Worm (Caenorhabditis elegans) whole organism, late embryonic: ENCODE measurements around the gene bpnt-1.

Experiments
- C08G9.2 ChIP-seq: sonication (generic microtip); optimal IDR thresholded peaks from 2 replicates; lab custom pipeline; 2016; ENCODE audit warnings: mild to moderate bottlenecking, missing genetic modification characterization, moderate library complexity, missing compliant biosample characterization
- K02D7.2 ChIP-seq: sonication (generic microtip); optimal IDR thresholded peaks from 2 replicates; lab custom pipeline; 2017; ENCODE audit warnings: mild to moderate bottlenecking, missing genetic modification characterization, missing compliant biosample characterization
- K09A11.1 ChIP-seq: sonication (generic microtip); optimal IDR thresholded peaks from 2 replicates; lab custom pipeline; 2017; ENCODE audit warnings: antibody characterized with exemption, mild to moderate bottlenecking, missing genetic modification characterization, missing compliant biosample characterization; ENCODE audit not compliant: insufficient read depth
- T23F11.4 ChIP-seq: fragments of 200-800 bp; sonication (Bioruptor generic); optimal IDR thresholded peaks from 2 replicates; lab custom pipeline; 2018; ENCODE audit warnings: mild to moderate bottlenecking, missing genetic modification characterization, missing compliant biosample characterization
- Y22D7AL.16 ChIP-seq: sonication (generic microtip); optimal IDR thresholded peaks from 2 replicates; lab custom pipeline; 2016; ENCODE audit warnings: missing genetic modification characterization, missing compliant biosample characterization
- ahr-1 ChIP-seq: sonication (generic microtip); optimal IDR thresholded peaks from 2 replicates; lab custom pipeline; 2016; ENCODE audit warnings: missing genetic modification characterization, missing compliant biosample characterization
- ceh-18 ChIP-seq: sonication (generic microtip); optimal IDR thresholded peaks from 2 replicates; lab custom pipeline; 2016; ENCODE audit warnings: missing genetic modification characterization, missing compliant biosample characterization
- ceh-22 ChIP-seq: sonication (generic microtip); optimal IDR thresholded peaks from 2 replicates; lab custom pipeline; 2017; ENCODE audit warnings: missing biosample characterization, missing genetic modification characterization
- ceh-34 ChIP-seq: sonication (generic microtip); optimal IDR thresholded peaks from 2 replicates; lab custom pipeline; 2016; ENCODE audit warnings: mild to moderate bottlenecking, missing genetic modification characterization, missing compliant biosample characterization
- ceh-45 ChIP-seq: fragments of 200-800 bp; sonication (Bioruptor generic); IDR thresholded peaks from 2 replicates; pipeline ENCODE4 v1.3.6; 2022; ENCODE audit warnings: missing genetic modification reagents, missing genetic modification characterization, missing compliant biosample characterization
- ceh-48 ChIP-seq: sonication (generic microtip); optimal IDR thresholded peaks from 2 replicates; lab custom pipeline; 2016; ENCODE audit warnings: missing genetic modification characterization, inconsistent platforms, missing compliant biosample characterization
- ceh-6 ChIP-seq: fragments of 200-800 bp; sonication (Bioruptor generic); optimal IDR thresholded peaks from 2 replicates; lab custom pipeline; 2018; ENCODE audit warnings: mild to moderate bottlenecking, missing genetic modification characterization, missing compliant biosample characterization
- ceh-9 ChIP-seq: sonication (generic microtip); optimal IDR thresholded peaks from 2 replicates; lab custom pipeline; 2016; ENCODE audit warnings: mild to moderate bottlenecking, missing genetic modification characterization, inconsistent platforms, missing compliant biosample characterization
- dmd-4 ChIP-seq: sonication (generic microtip); optimal IDR thresholded peaks from 2 replicates; lab custom pipeline; 2016; ENCODE audit warnings: borderline replicate concordance, missing genetic modification characterization, missing compliant biosample characterization
- dve-1 ChIP-seq: sonication (generic microtip); optimal IDR thresholded peaks from 2 replicates; lab custom pipeline; 2017; ENCODE audit warnings: antibody characterized with exemption, mild to moderate bottlenecking, missing genetic modification characterization, missing compliant biosample characterization
- elt-2 ChIP-seq: sonication (generic microtip); optimal IDR thresholded peaks from 2 replicates; lab custom pipeline; 2016; ENCODE audit warnings: missing genetic modification reagents, missing genetic modification characterization, missing compliant biosample characterization
- elt-4 ChIP-seq: sonication (generic microtip); optimal IDR thresholded peaks from 2 replicates; lab custom pipeline; 2016; ENCODE audit warnings: missing genetic modification characterization, missing compliant biosample characterization
- ets-4 ChIP-seq: sonication (generic microtip); optimal IDR thresholded peaks from 2 replicates; lab custom pipeline; 2016; ENCODE audit warnings: missing genetic modification characterization, missing compliant biosample characterization
- fkh-6 ChIP-seq: sonication (generic microtip); optimal IDR thresholded peaks from 2 replicates; lab custom pipeline; 2016; ENCODE audit warnings: missing genetic modification characterization, missing compliant biosample characterization
- gmeb-2 ChIP-seq: sonication (generic microtip); optimal IDR thresholded peaks from 2 replicates; lab custom pipeline; 2016; ENCODE audit warnings: missing genetic modification characterization, inconsistent platforms, missing compliant biosample characterization
- hlh-8 ChIP-seq: sonication (generic microtip); optimal IDR thresholded peaks from 2 replicates; lab custom pipeline; 2016; ENCODE audit warnings: missing genotype, missing genetic modification characterization, missing compliant biosample characterization
- lim-6 ChIP-seq: sonication (generic microtip); optimal IDR thresholded peaks from 2 replicates; lab custom pipeline; 2016; ENCODE audit warnings: missing genetic modification characterization, missing compliant biosample characterization
- madf-2 ChIP-seq: sonication (generic microtip); optimal IDR thresholded peaks from 2 replicates; lab custom pipeline; 2017; ENCODE audit warnings: missing genetic modification characterization, missing compliant biosample characterization
- nfya-1 ChIP-seq: sonication (generic microtip); optimal IDR thresholded peaks from 2 replicates; lab custom pipeline; 2017; ENCODE audit warnings: missing genetic modification characterization, mild to moderate bottlenecking, missing compliant biosample characterization, antibody characterized with exemption, moderate library complexity
- nhr-11 ChIP-seq: fragments of 150-350 bp; optimal IDR thresholded peaks from 2 replicates; lab custom pipeline; 2014; ENCODE audit warnings: missing biosample characterization, missing genetic modification characterization
- nhr-232 ChIP-seq: sonication (generic microtip); optimal IDR thresholded peaks from 2 replicates; lab custom pipeline; 2016; ENCODE audit warnings: missing genetic modification characterization, missing compliant biosample characterization
- pqm-1 ChIP-seq: sonication (generic microtip); optimal IDR thresholded peaks from 2 replicates; lab custom pipeline; 2016; ENCODE audit warnings: missing genetic modification characterization, missing compliant biosample characterization
- sox-2 ChIP-seq: fragments of 200-800 bp; sonication (Bioruptor generic); IDR thresholded peaks from 2 replicates; pipeline ENCODE4 v1.3.6; 2022; ENCODE audit warnings: missing genetic modification reagents, missing genetic modification characterization, missing compliant biosample characterization
- syd-9 ChIP-seq: sonication (generic microtip); optimal IDR thresholded peaks from 2 replicates; lab custom pipeline; 2016; ENCODE audit warnings: mild to moderate bottlenecking, missing genetic modification characterization, moderate library complexity, missing compliant biosample characterization
- tbx-2 ChIP-seq: sonication (generic microtip); optimal IDR thresholded peaks from 2 replicates; lab custom pipeline; 2016; ENCODE audit warnings: missing genetic modification characterization, missing compliant biosample characterization
- tbx-7 ChIP-seq: sonication (generic microtip); optimal IDR thresholded peaks from 2 replicates; lab custom pipeline; 2016; ENCODE audit warnings: missing genotype, missing genetic modification characterization, missing compliant biosample characterization
- unc-3 ChIP-seq, 2 experiments: fragments of 200-800 bp in 1 of 2; sonication (Bioruptor generic) in 1 of 2; sonication (generic microtip) in 1 of 2; conservative IDR thresholded peaks in 1 of 2; optimal IDR thresholded peaks in 1 of 2; 2 replicates each; pipeline versions ENCODE4 v1.3.6 to Lab custom; 2016 to 2022; ENCODE audit warnings: missing compliant biosample characterization in 2 of 2, missing genetic modification characterization in 2 of 2, missing genetic modification reagents in 1 of 2
- unc-42 ChIP-seq: sonication (generic microtip); optimal IDR thresholded peaks from 2 replicates; lab custom pipeline; 2016; ENCODE audit warnings: missing genotype, missing genetic modification characterization, missing compliant biosample characterization

bpnt-1 gene

DNA sequence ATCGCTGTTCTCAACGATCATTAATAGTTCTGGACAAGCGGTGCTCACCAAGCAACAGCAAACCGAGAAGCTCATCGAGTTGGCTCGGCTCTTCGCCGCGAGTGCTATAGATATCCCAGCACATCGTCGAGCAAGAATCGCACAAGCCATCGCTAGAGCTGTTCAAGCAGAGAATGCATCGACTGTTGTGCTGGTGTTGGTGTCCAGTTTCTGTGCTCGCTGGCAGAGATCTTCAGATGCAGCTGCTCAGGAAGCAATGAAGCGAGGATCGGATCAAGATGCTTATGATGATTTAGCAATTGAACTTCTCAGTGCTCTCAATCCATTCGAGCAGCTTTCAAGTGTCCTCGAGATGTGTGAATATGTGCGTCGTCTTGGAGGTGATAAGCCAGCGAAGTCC, 8.1 kb downstream of the bpnt-1 start:
- TF ChIP-seq K09A11.1 (tag; lab: Kevin White, UChicago) (no peak), ceh-48 (tag; lab: Kevin White, UChicago) (no peak), K02D7.2 (tag; lab: Kevin White, UChicago) (no peak), T23F11.4 (GFP tag; lab: Kevin White, UChicago) (no peak), C08G9.2 (no peak), nhr-232 (tag; lab: Kevin White, UChicago) (no peak), unc-3 (GFP tag; conservative IDR thresholded peaks at IDR 0.05; lab: Robert Waterston, UW) (no peak), unc-3 (tag; optimal IDR thresholded peaks at IDR 0.05; lab: Kevin White, UChicago) (no peak)

DNA sequence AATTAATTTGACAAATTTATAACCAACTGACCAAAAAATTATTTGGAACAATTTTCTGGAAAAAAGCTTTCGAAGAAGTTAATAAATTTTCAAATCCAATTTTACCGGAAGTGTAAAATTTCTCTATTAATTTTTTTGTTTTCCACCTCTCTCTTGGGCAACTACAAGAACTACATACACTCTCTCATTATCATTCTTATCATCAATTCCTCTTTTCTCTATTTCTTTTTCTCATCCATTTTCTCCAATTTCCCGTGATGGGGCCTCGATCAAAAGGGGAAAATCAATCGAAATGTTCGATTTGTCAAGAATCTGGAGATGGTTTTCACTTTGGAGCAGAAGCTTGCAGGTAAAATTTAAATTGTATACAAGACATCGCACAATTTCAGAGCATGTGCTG, 13.1 kb downstream of the bpnt-1 start, which contains the start of gene nhr-109:
Gene nhr-109, plus strand, starts transcription at position 222 of the 400 bp plus-strand sequence.
- TF ChIP-seq syd-9 (tag; lab: Kevin White, UChicago) (no peak), fkh-6 (tag; lab: Kevin White, UChicago) (no peak), sox-2 (GFP tag; lab: Robert Waterston, UW) (no peak), dmd-4 (tag; lab: Kevin White, UChicago) (no peak), ceh-45 (GFP tag; lab: Robert Waterston, UW) (no peak), madf-2 (tag; lab: Kevin White, UChicago) (no peak), elt-4 (tag; lab: Kevin White, UChicago) (no peak), Y22D7AL.16 (tag; lab: Kevin White, UChicago) (no peak), ceh-6 (GFP tag; lab: Kevin White, UChicago) (no peak), unc-42 (tag; lab: Kevin White, UChicago) (no peak), unc-3 (GFP tag; conservative IDR thresholded peaks at IDR 0.05; lab: Robert Waterston, UW) (no peak), unc-3 (tag; optimal IDR thresholded peaks at IDR 0.05; lab: Kevin White, UChicago) (no peak), C08G9.2 (no peak), nhr-11 (no peak), lim-6 (tag; lab: Kevin White, UChicago) (no peak)

DNA sequence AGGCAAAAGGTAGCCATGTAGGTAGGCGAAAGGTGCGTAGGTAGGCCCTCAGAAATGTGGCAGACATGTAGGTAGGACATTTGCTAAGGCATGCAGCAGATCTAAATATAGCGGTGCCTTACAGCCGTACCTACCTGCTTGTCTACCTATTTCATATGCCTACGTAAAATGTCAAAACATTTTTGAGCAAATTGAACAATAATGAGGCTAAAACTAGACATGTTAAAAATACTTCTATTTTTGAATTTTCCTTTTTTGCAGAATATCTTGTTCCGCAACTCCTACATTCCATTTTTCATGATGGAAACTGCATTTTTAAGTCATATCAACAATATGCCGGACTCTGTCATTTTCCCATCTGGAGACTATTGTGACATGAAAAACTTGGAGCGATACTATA, 14.2 kb downstream of the bpnt-1 start:
- no peak for TF ChIP-seq ceh-6 (GFP tag; lab: Kevin White, UChicago)
- no peak for TF ChIP-seq ceh-22 (tag; lab: Kevin White, UChicago)
- no peak for TF ChIP-seq ceh-48 (tag; lab: Kevin White, UChicago)
- TF ChIP-seq ets-4 (tag; lab: Kevin White, UChicago), result no peak
- TF ChIP-seq dve-1 (tag; lab: Kevin White, UChicago), result no peak
- no peak for TF ChIP-seq hlh-8 (tag; lab: Kevin White, UChicago)
- no peak for TF ChIP-seq syd-9 (tag; lab: Kevin White, UChicago)
- TF ChIP-seq ceh-18 (tag; lab: Kevin White, UChicago), result no peak
- TF ChIP-seq K09A11.1 (tag; lab: Kevin White, UChicago), result no peak
- TF ChIP-seq tbx-7 (tag; lab: Kevin White, UChicago), result no peak
- TF ChIP-seq ceh-34 (tag; lab: Kevin White, UChicago), result no peak
- TF ChIP-seq pqm-1 (tag; lab: Kevin White, UChicago), result no peak
- no peak for TF ChIP-seq gmeb-2 (tag; lab: Kevin White, UChicago)
- no peak for TF ChIP-seq madf-2 (tag; lab: Kevin White, UChicago)
- TF ChIP-seq ahr-1 (tag; lab: Kevin White, UChicago), result no peak
- TF ChIP-seq, all 69 proteins: peak for 0

DNA sequence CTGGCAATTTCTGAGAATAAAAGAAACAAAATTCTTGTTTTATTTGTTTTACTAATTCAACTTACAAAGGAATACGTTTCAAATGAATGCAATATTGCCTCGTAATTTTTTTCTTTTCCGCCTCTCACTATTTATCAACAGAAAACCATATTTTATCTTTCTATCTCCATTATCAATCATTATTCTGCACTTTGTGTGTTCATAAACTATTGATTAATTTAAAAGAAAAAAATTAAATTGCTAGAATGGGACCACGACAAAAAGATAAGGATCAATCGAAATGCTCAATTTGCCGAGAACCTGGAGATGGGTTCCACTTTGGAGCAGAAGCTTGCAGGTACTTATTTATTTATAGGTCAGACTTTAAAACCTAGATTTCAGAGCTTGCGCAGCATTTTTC, 15.1 kb downstream of the bpnt-1 start, which contains the start of gene nhr-273:
Gene nhr-273, plus strand, starts transcription at position 167 of the 400 bp plus-strand sequence.
- peak; percentile 34 for TF ChIP-seq elt-2 (tag; lab: Kevin White, UChicago)
- TF ChIP-seq nfya-1 (tag; lab: Kevin White, UChicago), result no peak
- TF ChIP-seq tbx-2 (tag; lab: Kevin White, UChicago), result no peak
- no peak for TF ChIP-seq ceh-18 (tag; lab: Kevin White, UChicago)
- TF ChIP-seq tbx-7 (tag; lab: Kevin White, UChicago), result no peak
- no peak for TF ChIP-seq ceh-9
